Worm (Caenorhabditis elegans) whole organism, early embryonic: ENCODE measurements around the gene abf-3.
"Not testable (repeated sequence)": the region's sequence is repeated elsewhere in the genome, so short reads cannot be mapped to it uniquely, and the experiment has no call there.

Source experiments
- B0310.2 ChIP-seq: sonication (generic microtip); optimal IDR thresholded peaks from 2 replicates; lab custom pipeline; 2016; ENCODE audit warnings: mild to moderate bottlenecking, missing genetic modification characterization, missing compliant biosample characterization
- F13C5.2 ChIP-seq: sonication (generic microtip); optimal IDR thresholded peaks from 2 replicates; lab custom pipeline; 2017; ENCODE audit warnings: mild to moderate bottlenecking, missing genetic modification characterization, inconsistent platforms, missing compliant biosample characterization
- aly-1 ChIP-seq: sonication (generic microtip); optimal IDR thresholded peaks from 2 replicates; lab custom pipeline; 2016; ENCODE audit warnings: missing genetic modification characterization, missing compliant biosample characterization
- ama-1 ChIP-seq: fragments of 150-350 bp; optimal IDR thresholded peaks from 2 replicates; lab custom pipeline; 2014
- ceh-13 ChIP-seq: fragments of 200-800 bp; sonication (Bioruptor generic); optimal IDR thresholded peaks from 2 replicates; lab custom pipeline; 2018; ENCODE audit warnings: mild to moderate bottlenecking, missing genetic modification characterization, missing compliant biosample characterization
- ceh-36 ChIP-seq: sonication (generic microtip); optimal IDR thresholded peaks from 2 replicates; lab custom pipeline; 2016; ENCODE audit warnings: missing genetic modification characterization, inconsistent platforms, missing compliant biosample characterization
- ets-7 ChIP-seq: sonication (generic microtip); optimal IDR thresholded peaks from 2 replicates; lab custom pipeline; 2016; ENCODE audit warnings: missing genotype, missing genetic modification characterization, missing compliant biosample characterization
- flt-1 ChIP-seq: fragments of 200-800 bp; sonication (Bioruptor generic); IDR thresholded peaks from 2 replicates; pipeline ENCODE4 v1.3.6; 2022; ENCODE audit warnings: missing genetic modification characterization, missing compliant biosample characterization
- hmbx-1 ChIP-seq: sonication (generic microtip); optimal IDR thresholded peaks from 2 replicates; lab custom pipeline; 2016; ENCODE audit warnings: mild to moderate bottlenecking, missing genetic modification characterization, missing compliant biosample characterization
- hmg-4 ChIP-seq: fragments of 200-800 bp; sonication (Bioruptor generic); optimal IDR thresholded peaks from 2 replicates; lab custom pipeline; 2018; ENCODE audit warnings: mild to moderate bottlenecking, missing genetic modification characterization, missing compliant biosample characterization
- hnd-1 ChIP-seq: sonication (generic microtip); optimal IDR thresholded peaks from 2 replicates; lab custom pipeline; 2016; ENCODE audit warnings: missing genetic modification characterization, missing compliant biosample characterization
- pes-1 ChIP-seq: fragments of 200-800 bp; sonication (Bioruptor generic); IDR thresholded peaks from 2 replicates; pipeline ENCODE4 v1.3.6; 2022; ENCODE audit warnings: missing genetic modification reagents, missing genetic modification characterization, missing compliant biosample characterization
- scrt-1 ChIP-seq: fragments of 200-800 bp; sonication (Bioruptor generic); IDR thresholded peaks from 2 replicates; pipeline ENCODE4 v1.3.6; 2022; ENCODE audit warnings: missing genetic modification characterization, missing compliant biosample characterization
- sea-1 ChIP-seq: fragments of 200-800 bp; sonication (Bioruptor generic); conservative IDR thresholded peaks from 2 replicates; pipeline ENCODE4 v1.3.6; 2022; ENCODE audit warnings: missing genetic modification characterization, missing compliant biosample characterization
- tbx-11 ChIP-seq: fragments of 200-800 bp; sonication (Bioruptor generic); IDR thresholded peaks from 2 replicates; pipeline ENCODE4 v1.3.6; 2022; ENCODE audit warnings: missing genetic modification characterization, missing compliant biosample characterization
- tbx-37 ChIP-seq: fragments of 200-800 bp; sonication (Bioruptor generic); conservative IDR thresholded peaks from 2 replicates; pipeline ENCODE4 v1.3.6; 2022; ENCODE audit warnings: missing genetic modification reagents, missing genetic modification characterization, missing compliant biosample characterization
- tra-4 ChIP-seq: sonication (generic microtip); optimal IDR thresholded peaks from 2 replicates; lab custom pipeline; 2017; ENCODE audit warnings: missing genetic modification characterization, missing compliant biosample characterization

Gene abf-3

DNA sequence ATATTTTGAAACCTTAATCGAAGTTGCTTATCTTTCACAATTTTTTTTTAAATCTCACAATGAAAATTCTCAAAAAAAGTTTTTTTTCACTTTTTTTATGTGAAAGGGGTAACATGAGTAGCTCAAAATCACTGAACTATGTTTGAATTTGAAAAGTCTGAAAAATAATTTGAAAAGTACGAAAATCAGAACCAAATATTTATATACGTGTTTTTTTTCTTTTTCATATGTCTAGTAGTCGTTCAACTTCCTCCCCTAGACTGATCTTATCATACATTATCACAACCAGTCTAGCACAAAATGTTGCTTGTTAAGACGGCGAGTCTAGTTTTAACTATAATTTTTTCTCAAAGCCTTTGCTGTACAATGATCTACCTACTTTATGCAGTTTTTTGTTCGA, 3.8 kb upstream of the abf-3 start, which contains the start of gene srbc-49:
Gene srbc-49 (plus strand): TSS at position 301 of the 400 bp plus-strand sequence.
- no peak for TF ChIP-seq scrt-1
- no peak for TF ChIP-seq tbx-37 (GFP tag; lab: Robert Waterston, UW)
- no peak for TF ChIP-seq pes-1
- no peak for TF ChIP-seq ets-7
- no peak for TF ChIP-seq F13C5.2 (tag; lab: Kevin White, UChicago)
- no peak for TF ChIP-seq ceh-13 (GFP tag; lab: Kevin White, UChicago)
- TF ChIP-seq hnd-1 (tag; lab: Kevin White, UChicago), result no peak
- TF ChIP-seq sea-1, result no peak
- TF ChIP-seq ama-1 (lab: Kevin White, UChicago), result no peak

DNA sequence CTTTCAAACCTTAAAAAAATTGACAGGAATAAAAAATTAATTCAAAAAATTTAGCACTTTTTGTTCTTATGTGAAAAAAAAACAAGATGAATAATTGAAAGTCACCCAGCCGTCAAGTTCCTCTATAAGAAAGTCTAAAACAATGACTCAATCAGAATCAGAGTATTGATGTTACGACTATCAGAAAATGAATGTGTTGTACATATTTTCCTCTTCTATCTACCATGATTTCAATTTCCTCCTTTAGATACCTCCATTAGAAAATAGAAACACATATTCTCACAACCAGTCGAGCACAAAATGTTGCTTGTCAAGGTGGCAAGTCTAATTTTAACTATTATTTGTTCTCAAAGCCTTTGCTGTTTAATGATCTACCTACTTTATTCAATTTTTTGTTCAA, 2.3 kb upstream of the abf-3 start, which contains the start of gene srbc-48:
Gene srbc-48 (plus strand): TSS at position 301 of the 400 bp plus-strand sequence.
- TF ChIP-seq hnd-1 (tag; lab: Kevin White, UChicago) (no peak), ets-7 (no peak), sea-1 (no peak), tbx-37 (GFP tag; lab: Robert Waterston, UW) (no peak), pes-1 (no peak), ceh-13 (GFP tag; lab: Kevin White, UChicago) (no peak), scrt-1 (no peak)

DNA sequence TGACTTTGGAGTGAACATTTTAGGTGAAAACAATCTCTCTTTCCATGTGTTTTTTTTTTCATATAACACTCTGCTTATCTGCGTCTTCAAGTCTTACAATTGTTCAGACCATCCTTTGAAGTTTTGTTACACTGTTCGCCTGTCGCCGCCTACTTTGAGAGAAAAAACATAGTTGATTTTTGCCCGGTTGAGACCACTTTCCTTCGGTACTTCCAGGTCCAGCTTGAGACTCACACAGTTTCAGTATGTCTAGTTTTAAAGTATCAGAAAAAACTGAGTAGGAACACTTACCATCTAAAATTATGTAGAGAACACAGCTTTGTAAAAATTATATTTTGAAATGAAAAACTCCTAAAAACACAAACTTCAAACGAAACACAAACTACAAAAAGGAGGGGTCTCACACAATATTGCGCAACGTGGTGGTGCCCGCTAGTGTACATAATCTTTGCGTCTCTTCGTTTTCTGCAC, 1.6 kb downstream of the abf-3 start, which contains the start of the genes fbxa-69 and F54B8.4:
Gene fbxa-69 (minus strand): TSS at position 10 of the 471 bp plus-strand sequence.
Gene F54B8.4 (plus strand): TSS at position 421 of the 471 bp plus-strand sequence.
- TF ChIP-seq sea-1 (no peak), scrt-1 (no peak), tra-4 (tag; lab: Kevin White, UChicago) (no peak), ceh-36 (tag; lab: Kevin White, UChicago) (no peak), F13C5.2 (tag; lab: Kevin White, UChicago) (no peak), aly-1 (no peak), ama-1 (lab: Kevin White, UChicago) (no peak), ceh-13 (GFP tag; lab: Kevin White, UChicago) (no peak), pes-1 (no peak)

DNA sequence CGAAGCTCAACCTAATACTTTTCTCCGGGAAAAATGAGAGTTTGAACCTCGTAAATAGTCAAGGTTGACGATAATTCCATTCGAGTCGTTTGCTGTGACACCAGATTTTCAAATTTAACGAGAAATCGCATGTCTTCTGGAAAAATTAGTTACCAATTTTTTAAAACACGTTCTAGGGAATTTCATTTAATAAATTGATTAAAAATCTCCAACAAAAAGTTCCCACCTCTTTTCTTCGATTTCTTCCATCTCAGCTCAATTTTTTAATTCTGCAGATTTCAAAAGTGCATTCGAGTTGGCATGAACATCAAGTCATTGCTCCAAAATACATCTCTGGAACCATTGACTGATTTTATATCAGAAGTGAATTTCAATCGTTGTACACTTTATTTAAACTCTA, 5.7 kb downstream of the abf-3 start, which contains the start of gene nhr-282:
Gene nhr-282 (plus strand): TSS at position 301 of the 400 bp plus-strand sequence.
- not testable (repeated sequence) for TF ChIP-seq flt-1 (GFP tag; lab: Robert Waterston, UW); ceh-13 (GFP tag; lab: Kevin White, UChicago); hmbx-1 (tag; lab: Kevin White, UChicago)

DNA sequence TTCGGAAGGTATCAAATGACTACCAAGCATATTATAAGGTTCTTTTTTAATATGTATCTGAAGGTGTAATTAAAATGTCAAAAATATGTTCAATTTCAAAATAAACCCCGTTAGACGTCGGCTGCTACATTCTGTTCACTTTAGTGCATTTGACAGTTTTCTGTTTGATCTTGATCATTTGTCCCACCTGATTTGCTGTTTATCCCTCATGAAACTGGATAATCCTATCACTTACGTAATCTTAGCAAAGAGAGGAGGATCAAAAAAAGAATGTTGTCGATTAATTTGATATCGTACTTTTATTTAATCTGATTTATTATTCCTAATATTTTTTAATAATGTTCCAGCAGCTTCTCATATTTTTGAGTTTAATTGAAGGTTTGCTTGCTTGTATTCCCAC, 7.2 kb downstream of the abf-3 start, which contains the start of gene F54B8.1:
Gene F54B8.1 (plus strand): TSS at position 301 of the 400 bp plus-strand sequence.
- TF ChIP-seq B0310.2 (no peak), flt-1 (GFP tag; lab: Robert Waterston, UW) (no peak), aly-1 (no peak), ceh-36 (tag; lab: Kevin White, UChicago) (no peak), F13C5.2 (tag; lab: Kevin White, UChicago) (no peak), tbx-37 (GFP tag; lab: Robert Waterston, UW) (no peak), ceh-13 (GFP tag; lab: Kevin White, UChicago) (no peak)

DNA sequence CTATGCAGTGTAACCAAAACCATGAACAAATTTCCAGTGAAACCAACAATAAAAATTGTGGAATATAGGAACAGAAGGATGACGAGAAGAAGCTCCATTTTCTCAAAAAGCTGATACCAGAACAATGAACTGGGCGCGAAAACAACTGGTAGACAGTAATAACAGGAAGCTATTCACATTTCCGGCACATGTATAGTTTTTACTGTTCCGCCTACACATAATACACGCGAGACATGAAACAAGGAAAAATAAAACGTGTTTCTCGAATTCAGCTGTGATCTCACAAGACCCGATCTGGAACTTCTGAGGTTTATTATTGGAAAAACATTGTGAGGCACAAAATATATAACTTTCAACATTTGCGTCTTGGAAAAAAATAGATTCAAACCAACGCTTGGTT, 8.1 kb downstream of the abf-3 start, which contains the start of gene srsx-36:
Gene srsx-36 (minus strand): TSS at position 101 of the 400 bp plus-strand sequence.
- no peak for TF ChIP-seq F13C5.2 (tag; lab: Kevin White, UChicago)
- no peak for TF ChIP-seq hnd-1 (tag; lab: Kevin White, UChicago)
- TF ChIP-seq ceh-36 (tag; lab: Kevin White, UChicago), result no peak
- TF ChIP-seq scrt-1, result no peak
- no peak for TF ChIP-seq tbx-11 (GFP tag; lab: Robert Waterston, UW)
- no peak for TF ChIP-seq hmg-4 (GFP tag; lab: Kevin White, UChicago)
- TF ChIP-seq ceh-13 (GFP tag; lab: Kevin White, UChicago), result no peak
- no peak for TF ChIP-seq tbx-37 (GFP tag; lab: Robert Waterston, UW)
- TF ChIP-seq flt-1 (GFP tag; lab: Robert Waterston, UW), result no peak
- TF ChIP-seq sea-1, result no peak
- TF ChIP-seq hmbx-1 (tag; lab: Kevin White, UChicago), result no peak
- no peak for TF ChIP-seq B0310.2
- TF ChIP-seq aly-1, result no peak
- no peak for TF ChIP-seq ets-7
- TF ChIP-seq tra-4 (tag; lab: Kevin White, UChicago), result no peak
- no peak for TF ChIP-seq ama-1 (lab: Kevin White, UChicago)
- no peak for TF ChIP-seq pes-1

DNA sequence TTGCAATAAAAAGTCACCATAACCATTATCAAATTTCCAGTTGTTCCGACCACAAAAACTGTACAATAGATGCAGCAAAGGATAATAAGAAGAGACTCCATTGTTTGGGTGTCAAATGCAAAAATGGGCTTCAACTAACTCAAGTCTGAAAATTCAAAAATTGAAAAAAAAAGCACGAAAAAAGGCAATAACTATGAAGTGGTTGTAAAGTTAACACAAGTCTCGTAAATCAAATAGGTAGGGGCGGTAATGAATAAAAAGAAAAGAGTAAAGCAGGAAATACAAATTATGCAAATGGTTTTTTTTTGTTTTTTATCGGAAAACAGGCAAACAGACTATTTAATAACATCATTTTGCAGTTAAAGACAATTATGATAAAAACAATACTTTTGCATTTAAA, 10.2 kb downstream of the abf-3 start, which contains the start of gene srsx-38:
Gene srsx-38 (minus strand): TSS at position 101 of the 400 bp plus-strand sequence.
- not testable (repeated sequence) for TF ChIP-seq hmbx-1 (tag; lab: Kevin White, UChicago); tbx-37 (GFP tag; lab: Robert Waterston, UW); ama-1 (lab: Kevin White, UChicago)

DNA sequence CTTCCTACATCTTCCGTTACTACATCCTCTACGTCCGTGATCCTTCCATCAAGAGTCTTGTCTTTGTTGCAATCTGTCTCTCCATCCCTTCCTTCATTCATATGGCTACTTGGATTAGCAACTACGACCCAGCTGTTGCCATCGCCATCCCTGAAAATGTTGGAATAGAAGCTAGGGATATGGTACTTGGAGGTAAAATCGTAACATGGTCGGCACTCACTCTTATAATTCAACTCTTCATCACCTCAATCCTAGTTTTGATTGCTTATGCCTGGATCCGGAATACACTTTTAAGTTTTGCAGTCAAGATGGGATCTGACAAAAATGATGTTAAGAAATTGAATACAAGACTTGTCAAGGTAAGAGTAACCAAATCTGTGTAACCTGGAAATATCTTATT, 13.9 kb downstream of the abf-3 start, which contains the start of gene T26E4.18:
Gene T26E4.18 (minus strand): TSS at position 101 of the 400 bp plus-strand sequence.
- not testable (repeated sequence) for TF ChIP-seq hnd-1 (tag; lab: Kevin White, UChicago); scrt-1; tbx-37 (GFP tag; lab: Robert Waterston, UW)
